Worm (Caenorhabditis elegans): ENCODE measurements around the gene F22B3.5.
A peak's percentile ranks its signal among the peaks of the same experiment; 100 is the strongest.

F22B3.5 gene

DNA sequence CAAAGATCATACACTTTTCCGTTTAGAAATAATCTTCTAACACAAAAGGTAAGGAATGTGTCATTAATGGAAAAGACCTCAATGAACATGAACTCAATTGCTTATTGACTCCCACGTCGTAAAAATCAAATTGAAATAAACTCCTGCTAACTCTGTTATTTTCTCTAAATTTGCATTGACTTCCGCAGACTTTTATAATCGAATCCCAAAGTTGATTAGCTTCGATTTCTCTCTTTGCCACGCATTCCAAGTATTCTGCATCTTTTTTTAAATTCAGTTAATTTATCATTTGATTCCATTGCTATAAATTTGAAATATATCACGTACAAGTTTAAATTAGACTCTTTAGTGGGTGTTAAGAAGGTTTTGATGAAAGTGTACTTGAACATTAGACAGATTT is 27.9 kb downstream of the F22B3.5 start:
- TF ChIP-seq unc-42 (tag; optimal IDR thresholded peaks at IDR 0.05) (peak; percentile 73), ceh-9 (tag; optimal IDR thresholded peaks at IDR 0.05) (no peak), pag-3 (tag; optimal IDR thresholded peaks at IDR 0.05; ENCODE audit: borderline replicate concordance) (no peak), K09A11.1 (tag; optimal IDR thresholded peaks at IDR 0.05; ENCODE audit: insufficient read depth) (no peak)

DNA sequence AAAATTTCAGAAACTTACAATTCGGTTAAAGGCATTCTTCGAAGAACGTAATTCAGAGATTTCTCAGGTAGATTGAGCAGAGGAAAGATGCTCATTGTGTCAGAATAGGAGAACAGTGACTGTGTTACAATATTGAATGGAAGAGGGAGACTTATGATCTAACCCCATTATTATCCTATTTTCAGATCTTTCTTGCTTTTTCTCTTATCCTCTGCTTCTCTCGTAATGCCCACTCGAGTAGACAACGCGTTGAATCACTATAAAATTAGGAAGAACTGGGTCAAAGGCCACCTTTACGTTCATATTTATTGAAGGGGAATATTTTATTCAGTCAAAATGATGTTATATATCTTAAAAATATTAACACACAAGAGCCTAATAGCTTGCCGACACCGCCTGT is 37.4 kb downstream of the F22B3.5 start, which contains the start of gene fbxb-76:
TSS of gene fbxb-76 (minus strand) at position 101 of the 400 bp plus-strand sequence.
- no peak for TF ChIP-seq ceh-9 (tag; optimal IDR thresholded peaks at IDR 0.05)
- no peak for TF ChIP-seq nfya-1 (tag; optimal IDR thresholded peaks at IDR 0.05)
- no peak for TF ChIP-seq lin-11 (tag; optimal IDR thresholded peaks at IDR 0.05)
- TF ChIP-seq odd-2 (tag; optimal IDR thresholded peaks at IDR 0.05): no peak

DNA sequence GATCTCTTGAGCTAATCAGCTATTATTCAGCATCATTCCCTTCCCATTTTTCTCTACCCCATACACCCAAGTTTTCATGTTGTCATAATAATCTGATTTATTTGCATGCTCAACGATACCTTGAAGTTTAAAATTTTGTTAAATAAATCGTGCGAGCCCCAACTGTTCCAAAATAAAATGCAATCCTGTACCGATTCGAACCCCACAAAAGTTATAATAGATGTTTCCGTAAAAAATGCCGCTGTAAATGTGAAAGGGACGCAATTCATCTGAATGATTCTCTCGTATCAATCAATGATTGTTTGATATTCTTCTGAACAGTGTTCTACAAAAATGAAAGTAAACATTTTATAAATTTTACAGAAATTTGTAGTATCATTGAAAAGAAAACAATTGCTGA is 39.2 kb downstream of the F22B3.5 start:
- TF ChIP-seq lin-11 (tag; optimal IDR thresholded peaks at IDR 0.05) (no peak), C08G9.2 (tag; optimal IDR thresholded peaks at IDR 0.05) (no peak), hlh-6 (tag; optimal IDR thresholded peaks at IDR 0.05) (no peak), K09A11.1 (tag; optimal IDR thresholded peaks at IDR 0.05; ENCODE audit: insufficient read depth) (no peak), fkh-10 (GFP tag; optimal IDR thresholded peaks at IDR 0.05) (no peak), ceh-22 (tag; optimal IDR thresholded peaks at IDR 0.05) (no peak), sox-2 (GFP tag; IDR thresholded peaks at IDR 0.05) (no peak), hlh-30 (tag; optimal IDR thresholded peaks at IDR 0.05; ENCODE audit: insufficient read depth) (no peak), ahr-1 (tag; optimal IDR thresholded peaks at IDR 0.05) (no peak), ceh-31 (tag; optimal IDR thresholded peaks at IDR 0.05) (no peak)

DNA sequence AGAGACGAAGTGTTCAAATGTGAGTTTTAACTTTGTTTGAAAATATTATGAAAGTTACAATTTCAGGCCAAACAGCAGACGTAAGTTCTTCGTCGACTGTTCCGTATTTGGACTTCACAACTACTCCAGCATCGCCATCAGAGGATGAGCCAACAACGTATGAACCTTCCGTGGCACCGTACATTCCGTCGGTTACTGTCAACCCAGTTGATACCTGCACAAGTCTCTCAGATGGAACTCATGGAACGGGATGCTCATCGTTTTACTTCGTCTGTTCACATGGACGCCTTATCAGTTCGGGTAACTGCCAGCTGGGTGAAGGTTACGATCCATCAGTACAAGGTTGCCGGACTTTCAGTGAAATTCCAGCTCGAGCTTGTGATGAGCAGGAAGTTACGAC is 40.9 kb downstream of the F22B3.5 start:
- TF ChIP-seq ref-2 (tag; optimal IDR thresholded peaks at IDR 0.05): no peak
- no peak for TF ChIP-seq fax-1 (tag; optimal IDR thresholded peaks at IDR 0.05)
- TF ChIP-seq hlh-6 (tag; optimal IDR thresholded peaks at IDR 0.05): no peak
- no peak for TF ChIP-seq npax-4 (tag; optimal IDR thresholded peaks at IDR 0.05)
- no peak for TF ChIP-seq ceh-9 (tag; optimal IDR thresholded peaks at IDR 0.05)
- no peak for TF ChIP-seq ceh-30 (tag; optimal IDR thresholded peaks at IDR 0.05)
- no peak for TF ChIP-seq pag-3 (tag; optimal IDR thresholded peaks at IDR 0.05; ENCODE audit: borderline replicate concordance)
- TF ChIP-seq fkh-10 (GFP tag; optimal IDR thresholded peaks at IDR 0.05): no peak
- no peak for TF ChIP-seq hlh-15 (tag; optimal IDR thresholded peaks at IDR 0.05)

DNA sequence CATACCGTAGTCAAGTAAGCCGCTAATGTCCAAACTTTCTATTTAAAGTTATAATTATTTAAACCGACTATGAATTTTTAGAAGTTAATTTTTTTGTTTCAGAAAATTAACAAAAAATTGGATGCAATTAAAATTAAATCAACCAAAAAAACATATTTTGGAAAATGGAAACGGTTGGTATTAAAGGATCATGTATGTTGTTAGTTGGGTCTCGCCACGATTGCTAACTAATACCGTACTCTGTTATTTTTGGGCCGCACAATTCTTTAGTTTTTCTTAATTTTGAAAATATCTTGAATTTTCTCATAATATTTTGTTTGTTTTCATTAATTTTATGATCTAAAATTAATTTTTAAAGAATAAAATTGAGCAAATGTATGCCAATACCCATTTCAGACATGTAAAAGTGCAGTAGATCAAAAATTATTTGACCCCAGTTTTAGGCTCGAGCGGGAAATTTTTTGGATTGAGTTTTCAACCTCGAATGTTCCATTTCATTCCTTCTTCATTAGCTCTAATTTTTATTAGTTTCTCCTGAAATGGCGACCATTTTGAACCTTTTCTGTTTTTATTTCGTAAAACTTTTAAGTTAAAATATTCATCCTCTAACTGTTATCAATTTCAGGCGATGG is 44.1 kb downstream of the F22B3.5 start, which contains the start of gene cbd-1:
TSS of gene cbd-1 (plus strand) at position 626 of the 632 bp plus-strand sequence.
- TF ChIP-seq ceh-19 (GFP tag; optimal IDR thresholded peaks at IDR 0.05) (no peak), unc-55 (GFP tag; optimal IDR thresholded peaks at IDR 0.05) (no peak), sox-2 (GFP tag; IDR thresholded peaks at IDR 0.05) (no peak), elt-2 (tag; optimal IDR thresholded peaks at IDR 0.05) (no peak), lin-11 (tag; optimal IDR thresholded peaks at IDR 0.05) (no peak), ceh-24 (tag; optimal IDR thresholded peaks at IDR 0.05) (no peak), rnt-1 (tag; optimal IDR thresholded peaks at IDR 0.05) (no peak), eyg-1 (tag; optimal IDR thresholded peaks at IDR 0.05) (no peak), pqm-1 (tag; optimal IDR thresholded peaks at IDR 0.05) (no peak), K09A11.1 (tag; optimal IDR thresholded peaks at IDR 0.05; ENCODE audit: insufficient read depth) (no peak), syd-9 (tag; optimal IDR thresholded peaks at IDR 0.05) (no peak), ceh-30 (tag; optimal IDR thresholded peaks at IDR 0.05) (no peak)

DNA sequence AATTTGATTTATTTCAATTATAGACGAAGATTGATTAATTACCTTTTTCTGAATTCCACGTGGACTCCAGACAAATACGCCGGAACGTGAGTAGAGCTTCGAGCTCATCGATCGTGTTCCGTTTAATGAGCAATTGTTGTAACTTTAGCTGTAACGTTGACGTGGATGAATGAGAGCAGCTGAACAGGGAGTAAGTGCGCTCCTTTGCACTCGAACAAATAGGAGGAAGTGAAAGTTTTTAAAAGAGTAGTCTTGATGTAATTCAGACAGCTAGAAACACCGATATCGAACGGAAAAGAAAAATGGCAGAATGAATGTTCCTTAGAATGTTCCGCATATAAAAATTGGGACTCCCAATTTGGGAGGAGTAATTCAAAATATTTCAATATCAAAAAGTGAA is 45.0 kb downstream of the F22B3.5 start, which contains the start of gene sec-31:
TSS of gene sec-31 (minus strand) at position 148 of the 400 bp plus-strand sequence.
- no peak for TF ChIP-seq hlh-8 (tag; optimal IDR thresholded peaks at IDR 0.05)
- no peak for TF ChIP-seq pat-9 (tag; optimal IDR thresholded peaks at IDR 0.05)
- no peak for TF ChIP-seq ceh-14 (tag; optimal IDR thresholded peaks at IDR 0.05)
- TF ChIP-seq ceh-48 (tag; optimal IDR thresholded peaks at IDR 0.05): no peak
- TF ChIP-seq pqm-1 (tag; optimal IDR thresholded peaks at IDR 0.05): no peak
- no peak for TF ChIP-seq ceh-34 (tag; optimal IDR thresholded peaks at IDR 0.05)
- no peak for TF ChIP-seq elt-2 (tag; optimal IDR thresholded peaks at IDR 0.05)
- TF ChIP-seq pros-1 (tag; optimal IDR thresholded peaks at IDR 0.05): no peak
- no peak for TF ChIP-seq pax-1 (tag; optimal IDR thresholded peaks at IDR 0.05)
- no peak for TF ChIP-seq sox-4 (tag; optimal IDR thresholded peaks at IDR 0.05)
- no peak for TF ChIP-seq ceh-2 (tag; optimal IDR thresholded peaks at IDR 0.05)
- TF ChIP-seq elt-4 (tag; optimal IDR thresholded peaks at IDR 0.05): no peak
- TF ChIP-seq ref-2 (tag; optimal IDR thresholded peaks at IDR 0.05): no peak
- TF ChIP-seq zip-5 (tag; optimal IDR thresholded peaks at IDR 0.05): no peak
- no peak for TF ChIP-seq ceh-9 (tag; optimal IDR thresholded peaks at IDR 0.05)
- TF ChIP-seq sox-2 (GFP tag; IDR thresholded peaks at IDR 0.05): no peak
- no peak for TF ChIP-seq pha-4 (tag; optimal IDR thresholded peaks at IDR 0.05)

All from whole organism, late embryonic.